Fruit fly (Drosophila melanogaster) whole organism, prepupa: Measurements from ENCODE around the gene Gr10b.

Source experiments
- Blimp-1 ChIP-seq: fragments of 200-800 bp; sonication (Bioruptor generic); optimal IDR thresholded peaks from 3 replicates; lab custom pipeline; 2017; ENCODE audit warnings: missing biosample characterization, missing genetic modification characterization, mild to moderate bottlenecking, moderate library complexity, missing genetic modification reagents
- CG10631 ChIP-seq: fragments of 200-800 bp; sonication (Bioruptor generic); optimal IDR thresholded peaks from 2 replicates; lab custom pipeline; 2016; ENCODE audit warnings: missing biosample characterization, missing genetic modification characterization
- CG10669 ChIP-seq: fragments of 200-800 bp; sonication (Bioruptor generic); optimal IDR thresholded peaks from 3 replicates; lab custom pipeline; 2018; ENCODE audit warnings: missing biosample characterization, mild to moderate bottlenecking, missing genetic modification characterization, moderate library complexity
- CG11294 ChIP-seq: fragments of 200-800 bp; sonication (Bioruptor generic); IDR thresholded peaks from 2 replicates; pipeline ENCODE4 v1.3.6; 2022; ENCODE audit warnings: missing biosample characterization, missing genetic modification characterization
- CG11762 ChIP-seq: fragments of 200-800 bp; sonication (Bioruptor generic); optimal IDR thresholded peaks from 3 replicates; lab custom pipeline; 2016; ENCODE audit warnings: missing biosample characterization, missing genetic modification characterization; ENCODE audit not compliant: insufficient read depth
- CG11902 ChIP-seq: fragments of 200-800 bp; sonication (Bioruptor generic); optimal IDR thresholded peaks from 3 replicates; lab custom pipeline; 2016; ENCODE audit warnings: missing biosample characterization, missing genetic modification characterization
- CG1621 ChIP-seq: fragments of 200-800 bp; sonication (Bioruptor generic); optimal IDR thresholded peaks from 3 replicates; lab custom pipeline; 2018; ENCODE audit warnings: missing biosample characterization, mild to moderate bottlenecking, missing genetic modification characterization
- CG16779 ChIP-seq: fragments of 200-800 bp; sonication (Bioruptor generic); optimal IDR thresholded peaks from 3 replicates; lab custom pipeline; 2017; ENCODE audit warnings: missing biosample characterization, mild to moderate bottlenecking, missing genetic modification characterization
- CG3032 ChIP-seq: fragments of 200-800 bp; optimal IDR thresholded peaks from 2 replicates; lab custom pipeline; 2019; ENCODE audit warnings: missing biosample characterization, mild to moderate bottlenecking, missing genetic modification characterization, moderate library complexity
- CG32006 ChIP-seq: fragments of 200-800 bp; sonication (Bioruptor generic); optimal IDR thresholded peaks from 3 replicates; lab custom pipeline; 2017; ENCODE audit warnings: missing biosample characterization, mild to moderate bottlenecking, missing genetic modification characterization
- CG3919 ChIP-seq: fragments of 200-800 bp; sonication (Bioruptor generic); optimal IDR thresholded peaks from 3 replicates; lab custom pipeline; 2016; ENCODE audit warnings: missing biosample characterization, missing genetic modification characterization
- CG4318 ChIP-seq: fragments of 200-800 bp; sonication (Bioruptor generic); optimal IDR thresholded peaks from 3 replicates; lab custom pipeline; 2017; ENCODE audit warnings: missing biosample characterization, mild to moderate bottlenecking, missing genetic modification characterization
- CG6163 ChIP-seq: fragments of 200-800 bp; sonication (Bioruptor generic); IDR thresholded peaks from 3 replicates; pipeline ENCODE4 v1.3.6; 2022; ENCODE audit warnings: missing biosample characterization, missing genetic modification characterization
- CG6854 ChIP-seq: fragments of 200-800 bp; sonication (Bioruptor generic); optimal IDR thresholded peaks from 2 replicates; lab custom pipeline; 2017; ENCODE audit warnings: missing biosample characterization, mild to moderate bottlenecking, missing genetic modification characterization
- CG7368 ChIP-seq: fragments of 200-800 bp; sonication (Bioruptor generic); optimal IDR thresholded peaks from 3 replicates; lab custom pipeline; 2016; ENCODE audit warnings: missing biosample characterization, missing genetic modification characterization
- CG8119 ChIP-seq: fragments of 200-800 bp; sonication (Bioruptor generic); IDR thresholded peaks from 3 replicates; pipeline ENCODE4 v1.3.6; 2022; ENCODE audit warnings: missing biosample characterization, missing genetic modification characterization
- CG8319 ChIP-seq: fragments of 200-800 bp; sonication (Bioruptor generic); optimal IDR thresholded peaks from 3 replicates; lab custom pipeline; 2016; ENCODE audit warnings: missing biosample characterization, missing genetic modification characterization
- CG8632 ChIP-seq: fragments of 200-800 bp; sonication (Bioruptor generic); optimal IDR thresholded peaks from 3 replicates; lab custom pipeline; 2016; ENCODE audit warnings: missing biosample characterization, missing genetic modification characterization
- CG9139 ChIP-seq: fragments of 200-800 bp; sonication (Bioruptor generic); optimal IDR thresholded peaks from 3 replicates; lab custom pipeline; 2017; ENCODE audit warnings: missing biosample characterization, mild to moderate bottlenecking, missing genetic modification characterization
- Eip75B ChIP-seq: fragments of 200-800 bp; sonication (Bioruptor generic); optimal IDR thresholded peaks from 3 replicates; lab custom pipeline; 2016; ENCODE audit warnings: missing biosample characterization, missing genetic modification characterization
- Eip93F ChIP-seq: fragments of 200-800 bp; sonication (Bioruptor generic); optimal IDR thresholded peaks from 2 replicates; lab custom pipeline; 2016; ENCODE audit warnings: missing biosample characterization, mild to moderate bottlenecking, missing genetic modification characterization
- Ets21C ChIP-seq: fragments of 200-800 bp; sonication (Bioruptor generic); optimal IDR thresholded peaks from 3 replicates; lab custom pipeline; 2016; ENCODE audit warnings: missing biosample characterization, missing genetic modification characterization
- Ets96B ChIP-seq: fragments of 200-800 bp; optimal IDR thresholded peaks from 2 replicates; lab custom pipeline; 2019; ENCODE audit warnings: missing biosample characterization, mild to moderate bottlenecking, missing genetic modification characterization, moderate library complexity
- Gug ChIP-seq: fragments of 200-800 bp; sonication (Bioruptor generic); IDR thresholded peaks from 2 replicates; pipeline ENCODE4 v1.3.6; 2022; ENCODE audit warnings: missing biosample characterization, missing genetic modification characterization
- Hr39 ChIP-seq: fragments of 200-800 bp; sonication (Bioruptor generic); optimal IDR thresholded peaks from 2 replicates; lab custom pipeline; 2016; ENCODE audit warnings: missing biosample characterization, missing genetic modification characterization
- Hr4 ChIP-seq: fragments of 200-800 bp; sonication (Bioruptor generic); optimal IDR thresholded peaks from 3 replicates; lab custom pipeline; 2016; ENCODE audit warnings: missing biosample characterization, missing genetic modification characterization
- Lpt ChIP-seq: fragments of 200-800 bp; sonication (Bioruptor generic); optimal IDR thresholded peaks from 3 replicates; lab custom pipeline; 2016; ENCODE audit warnings: missing biosample characterization, missing genetic modification characterization
- Met ChIP-seq: fragments of 200-800 bp; sonication (Bioruptor generic); optimal IDR thresholded peaks from 3 replicates; lab custom pipeline; 2016; ENCODE audit warnings: missing biosample characterization, missing genetic modification characterization
- Sox102F ChIP-seq: fragments of 200-800 bp; sonication (Bioruptor generic); optimal IDR thresholded peaks from 2 replicates; lab custom pipeline; 2016; ENCODE audit warnings: missing biosample characterization, mild to moderate bottlenecking, missing genetic modification characterization
- Sox15 ChIP-seq: fragments of 200-800 bp; sonication (Bioruptor generic); optimal IDR thresholded peaks from 3 replicates; lab custom pipeline; 2016; ENCODE audit warnings: missing biosample characterization, missing genetic modification characterization
- achi ChIP-seq: fragments of 200-800 bp; sonication (Bioruptor generic); optimal IDR thresholded peaks from 3 replicates; lab custom pipeline; 2016; ENCODE audit warnings: missing biosample characterization, missing genetic modification characterization
- acj6 ChIP-seq: fragments of 200-800 bp; sonication (Bioruptor generic); optimal IDR thresholded peaks from 3 replicates; lab custom pipeline; 2016; ENCODE audit warnings: missing biosample characterization, missing genetic modification characterization
- cyc ChIP-seq: fragments of 200-800 bp; sonication (Bioruptor generic); optimal IDR thresholded peaks from 3 replicates; lab custom pipeline; 2016; ENCODE audit warnings: missing biosample characterization, missing genetic modification characterization
- dac ChIP-seq: fragments of 200-800 bp; sonication (Bioruptor generic); optimal IDR thresholded peaks from 2 replicates; lab custom pipeline; 2017; ENCODE audit warnings: missing biosample characterization, mild to moderate bottlenecking, missing genetic modification characterization
- dsx ChIP-seq: fragments of 200-800 bp; optimal IDR thresholded peaks from 3 replicates; lab custom pipeline; 2019; ENCODE audit warnings: missing biosample characterization, mild to moderate bottlenecking, missing genetic modification characterization, moderate library complexity; ENCODE audit not compliant: poor library complexity, severe bottlenecking
- fd85E ChIP-seq: fragments of 200-800 bp; sonication (Bioruptor generic); optimal IDR thresholded peaks from 3 replicates; lab custom pipeline; 2016; ENCODE audit warnings: missing biosample characterization, missing genetic modification characterization
- fkh ChIP-seq: fragments of 200-800 bp; sonication (Bioruptor generic); optimal IDR thresholded peaks from 3 replicates; lab custom pipeline; 2017; ENCODE audit warnings: missing biosample characterization, mild to moderate bottlenecking, missing genetic modification characterization, moderate library complexity
- lz ChIP-seq: fragments of 200-800 bp; sonication (Bioruptor generic); optimal IDR thresholded peaks from 3 replicates; lab custom pipeline; 2016; ENCODE audit warnings: missing biosample characterization, missing genetic modification characterization
- pdm3 ChIP-seq: fragments of 200-800 bp; sonication (Bioruptor generic); optimal IDR thresholded peaks from 3 replicates; lab custom pipeline; 2016; ENCODE audit warnings: missing biosample characterization, missing genetic modification characterization
- spab ChIP-seq: fragments of 200-800 bp; sonication (Bioruptor generic); optimal IDR thresholded peaks from 2 replicates; lab custom pipeline; 2017; ENCODE audit warnings: missing biosample characterization, mild to moderate bottlenecking, missing genetic modification characterization, missing genetic modification reagents
- ss ChIP-seq, 2 experiments: fragments of 200-800 bp; sonication (Bioruptor generic); optimal IDR thresholded peaks; 2 replicates in 1 of 2; 3 replicates in 1 of 2; lab custom pipeline; 2017 to 2018; ENCODE audit warnings: mild to moderate bottlenecking in 2 of 2, missing biosample characterization in 2 of 2, missing genetic modification characterization in 2 of 2, moderate library complexity in 1 of 2
- svp ChIP-seq: fragments of 200-800 bp; sonication (Bioruptor generic); peaks from one replicate; lab custom pipeline; 2016; ENCODE audit warnings: missing biosample characterization, missing genetic modification characterization
- topi ChIP-seq: fragments of 200-800 bp; sonication (Bioruptor generic); optimal IDR thresholded peaks from 3 replicates; lab custom pipeline; 2016; ENCODE audit warnings: missing biosample characterization, missing genetic modification characterization
- vri ChIP-seq: fragments of 200-800 bp; sonication (Bioruptor generic); optimal IDR thresholded peaks from 3 replicates; lab custom pipeline; 2016; ENCODE audit warnings: missing biosample characterization, mild to moderate bottlenecking, missing genetic modification characterization

Gene Gr10b

DNA sequence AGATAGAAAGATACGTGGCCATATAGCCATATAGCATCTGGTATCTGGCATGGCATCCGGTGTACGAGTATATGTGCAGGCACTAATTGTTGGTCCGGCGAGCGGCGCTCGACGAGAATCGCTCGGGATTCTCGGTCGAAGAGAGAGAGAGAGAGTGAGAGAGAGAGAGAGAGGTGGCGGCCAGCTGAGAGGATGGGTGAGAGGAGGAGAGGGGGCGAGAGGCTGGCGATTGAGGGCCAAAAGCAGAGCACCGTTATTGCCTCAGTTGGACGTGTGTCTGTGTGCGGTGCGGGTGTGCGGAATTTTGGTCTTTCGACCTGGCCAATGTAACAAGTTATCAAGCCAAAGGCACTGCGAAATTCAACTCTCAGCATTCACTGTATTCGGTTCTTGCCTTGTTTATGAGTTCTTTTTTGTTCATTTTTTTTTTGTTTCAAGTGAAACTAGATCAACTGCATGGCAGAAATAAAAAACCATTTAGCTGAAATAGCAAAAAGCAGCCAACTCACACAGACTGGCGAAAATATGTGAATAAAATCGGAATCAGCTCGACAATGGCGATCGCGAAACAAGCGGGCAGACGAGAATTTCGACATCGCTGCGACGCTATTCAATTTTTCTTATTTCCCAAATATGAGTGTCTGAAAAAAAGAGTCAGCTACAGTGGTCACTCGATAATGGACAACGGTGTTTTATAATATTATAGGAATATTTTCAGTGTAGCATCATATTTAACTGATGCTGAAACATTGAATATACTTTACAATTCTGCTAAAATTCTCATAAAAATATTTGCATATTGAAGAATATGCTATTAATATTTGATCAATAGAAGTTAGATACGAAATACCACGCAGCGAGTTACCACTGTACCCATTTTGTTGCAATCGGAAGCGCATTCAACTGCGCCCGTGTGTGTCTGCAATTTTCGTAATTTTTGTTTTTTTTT, 40.0 kb downstream of the Gr10b start (continued):
- peak; percentile 11 for TF ChIP-seq acj6 (GFP tag; lab: Kevin White, UChicago)

DNA sequence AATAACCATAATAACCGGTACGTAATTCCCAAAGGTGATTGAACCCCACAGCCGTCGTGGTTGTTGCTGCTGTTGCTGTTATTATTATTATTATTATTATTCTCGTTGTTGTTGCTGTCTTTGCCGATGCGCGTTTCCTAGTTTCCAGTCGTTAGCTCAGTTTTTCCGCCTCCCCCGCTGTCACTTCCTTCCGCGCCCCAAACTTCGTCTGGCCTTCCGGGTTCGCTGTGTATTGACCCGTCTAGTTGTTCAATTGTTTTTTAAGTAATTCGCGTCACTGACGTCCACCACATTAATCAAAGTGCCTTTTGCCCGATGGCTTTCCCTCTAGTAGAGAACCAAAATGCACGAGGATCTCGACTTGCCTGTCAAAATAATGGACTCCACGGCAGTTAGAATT, 41.4 kb downstream of the Gr10b start:
- TF ChIP-seq Ets96B (tag; lab: Kevin White, UChicago) (no peak), spab (no peak), Hr39 (GFP tag; lab: Kevin White, UChicago) (no peak), Ets21C (GFP tag; lab: Kevin White, UChicago) (no peak), CG32006 (GFP tag; lab: Kevin White, UChicago) (no peak), CG4318 (no peak), ss (GFP tag; optimal IDR thresholded peaks at IDR 0.05; lab: Kevin White, UChicago) (no peak), CG11762 (GFP tag; lab: Kevin White, UChicago) (no peak), CG16779 (no peak), fkh (GFP tag; lab: Kevin White, UChicago) (no peak), CG10631 (GFP tag; lab: Kevin White, UChicago) (no peak), CG11294 (GFP tag; lab: Robert Waterston, UW) (no peak), CG8319 (GFP tag; lab: Kevin White, UChicago) (no peak), achi (no peak), topi (no peak), cyc (GFP tag; lab: Kevin White, UChicago) (no peak), fd85E (GFP tag; lab: Kevin White, UChicago) (no peak), Lpt (GFP tag; lab: Kevin White, UChicago) (no peak), Eip75B (GFP tag; lab: Kevin White, UChicago) (no peak)

DNA sequence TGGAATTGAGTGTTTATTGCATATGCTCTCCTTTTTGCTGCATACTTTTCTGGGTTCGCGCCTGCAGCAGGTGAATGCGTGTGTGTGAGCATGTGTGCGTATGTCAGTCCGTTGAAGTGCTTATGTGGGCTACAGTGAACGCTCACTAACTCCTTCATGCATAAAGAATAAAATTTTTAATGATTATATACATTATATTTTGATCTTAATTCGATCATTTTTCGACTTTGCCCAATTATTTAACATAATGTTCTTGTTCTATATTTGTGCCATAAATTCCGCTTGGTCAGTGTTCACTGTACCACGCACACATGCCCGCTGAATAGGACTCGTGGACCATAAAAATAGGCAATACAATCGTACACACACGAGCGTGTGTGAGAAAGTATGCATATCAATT, 42.2 kb downstream of the Gr10b start:
- TF ChIP-seq CG11762 (GFP tag; lab: Kevin White, UChicago) (no peak), CG6163 (peak; percentile 54; the same call in 1 of the 3 replicates), CG7368 (GFP tag; lab: Kevin White, UChicago) (no peak), ss (GFP tag; optimal IDR thresholded peaks at IDR 0.05; lab: Kevin White, UChicago) (no peak), Hr4 (no peak), CG3032 (tag; lab: Kevin White, UChicago) (no peak), vri (GFP tag; lab: Kevin White, UChicago) (no peak), CG1621 (tag; lab: Kevin White, UChicago) (no peak), CG6854 (GFP tag; lab: Kevin White, UChicago) (no peak), Lpt (GFP tag; lab: Kevin White, UChicago) (no peak), CG11902 (GFP tag; lab: Kevin White, UChicago) (no peak), Gug (peak; percentile 60), Met (GFP tag; lab: Kevin White, UChicago) (no peak), svp (GFP tag; lab: Kevin White, UChicago) (peak; percentile 52), CG16779 (no peak), Sox15 (no peak), achi (no peak), Eip93F (GFP tag; lab: Kevin White, UChicago) (no peak), CG8632 (GFP tag; lab: Kevin White, UChicago) (no peak), Sox102F (GFP tag; lab: Kevin White, UChicago) (no peak), Blimp-1 (GFP tag; lab: Kevin White, UChicago) (no peak), topi (no peak), CG10669 (peak; percentile 10), dsx (peak; percentile 45), spab (no peak), CG3919 (GFP tag; lab: Kevin White, UChicago) (no peak), Eip75B (GFP tag; lab: Kevin White, UChicago) (peak; percentile 15), dac (no peak), lz (GFP tag; lab: Kevin White, UChicago) (no peak), CG11294 (GFP tag; lab: Robert Waterston, UW) (0 out of 2 replicates have a peak, but pooled peaks have one; percentile 30), acj6 (GFP tag; lab: Kevin White, UChicago) (no peak), CG9139 (no peak), pdm3 (GFP tag; lab: Kevin White, UChicago) (no peak), CG8119 (GFP tag; lab: Robert Waterston, UW) (peak; percentile 35; the same call in 1 of the 3 replicates), fkh (GFP tag; lab: Kevin White, UChicago) (no peak), Hr39 (GFP tag; lab: Kevin White, UChicago) (no peak)
